Worm (Caenorhabditis elegans): ENCODE results near the gene let-754.

Gene let-754

ce11 chrIII:7981233-7981632, 28.1 kb upstream of the let-754 start:
- TF ChIP-seq nhr-76 (tag; optimal IDR thresholded peaks at IDR 0.05) (no peak), lin-15B (tag; optimal IDR thresholded peaks at IDR 0.05) (no peak), ztf-4 (tag; optimal IDR thresholded peaks at IDR 0.05) (no peak), lin-39 (tag; optimal IDR thresholded peaks at IDR 0.05) (no peak), pqm-1 (tag; optimal IDR thresholded peaks at IDR 0.05) (no peak), ZK546.5 (tag; optimal IDR thresholded peaks at IDR 0.05) (no peak), unc-39 (tag; optimal IDR thresholded peaks at IDR 0.05) (no peak)

DNA sequence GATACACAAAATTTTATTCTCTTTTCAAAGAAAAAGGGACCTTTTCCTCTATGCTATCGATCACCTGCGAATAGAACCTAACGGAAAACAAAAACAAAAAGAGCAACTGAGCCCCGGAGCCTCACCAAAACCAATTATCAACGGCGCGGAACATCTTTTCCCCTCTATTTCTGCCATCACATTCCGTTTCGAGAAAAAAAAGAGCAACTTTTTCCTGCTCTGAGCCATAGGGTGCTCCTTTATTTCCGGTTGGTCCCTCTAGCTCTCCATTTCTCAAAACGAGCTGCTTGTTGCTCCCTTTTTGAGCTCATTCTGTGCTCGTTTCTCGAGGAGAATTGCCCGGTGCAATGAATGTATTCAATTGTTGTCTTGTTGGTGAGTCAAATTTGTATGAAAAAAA, 26.6 kb upstream of the let-754 start, which contains the start of gene clp-1:
Gene clp-1 (plus strand): TSS at position 301 of the 400 bp plus-strand sequence.
- TF ChIP-seq lsy-12 (tag; optimal IDR thresholded peaks at IDR 0.05), result no peak
- TF ChIP-seq ama-1 (optimal IDR thresholded peaks at IDR 0.05), result peak; percentile 28
- no peak for TF ChIP-seq fkh-10 (GFP tag; optimal IDR thresholded peaks at IDR 0.05)
- TF ChIP-seq ceh-28 (tag; optimal IDR thresholded peaks at IDR 0.05), result no peak
- TF ChIP-seq nhr-12 (tag; optimal IDR thresholded peaks at IDR 0.05), result no peak
- TF ChIP-seq fos-1 (tag; optimal IDR thresholded peaks at IDR 0.05), result no peak
- TF ChIP-seq ztf-4 (tag; optimal IDR thresholded peaks at IDR 0.05), result no peak
- TF ChIP-seq pqm-1 (tag; optimal IDR thresholded peaks at IDR 0.05), result no peak
- TF ChIP-seq lin-39 (tag; optimal IDR thresholded peaks at IDR 0.05), result peak; percentile 26
- no peak for TF ChIP-seq jun-1 (tag; optimal IDR thresholded peaks at IDR 0.05)
- TF ChIP-seq eor-1 (tag; optimal IDR thresholded peaks at IDR 0.05), result no peak
- no peak for TF ChIP-seq ZK546.5 (tag; optimal IDR thresholded peaks at IDR 0.05)
- no peak for TF ChIP-seq sea-2 (GFP tag; optimal IDR thresholded peaks at IDR 0.05)
- no peak for TF ChIP-seq skn-1 (tag; optimal IDR thresholded peaks at IDR 0.05)
- TF ChIP-seq mdl-1 (tag; optimal IDR thresholded peaks at IDR 0.05), result no peak

- TF ChIP-seq lsy-12 (tag; optimal IDR thresholded peaks at IDR 0.05) (no peak), nhr-43 (tag; optimal IDR thresholded peaks at IDR 0.05; ENCODE audit: poor library complexity, severe bottlenecking) (no peak), nhr-25 (tag; optimal IDR thresholded peaks at IDR 0.05) (peak; percentile 71), elt-1 (tag; optimal IDR thresholded peaks at IDR 0.05) (no peak), lin-15B (tag; optimal IDR thresholded peaks at IDR 0.05) (peak; percentile 10), tbx-2 (tag; optimal IDR thresholded peaks at IDR 0.05) (no peak), fkh-10 (GFP tag; optimal IDR thresholded peaks at IDR 0.05) (no peak), pqm-1 (tag; optimal IDR thresholded peaks at IDR 0.05) (no peak), jun-1 (tag; optimal IDR thresholded peaks at IDR 0.05) (no peak), nfya-1 (tag; optimal IDR thresholded peaks at IDR 0.05; ENCODE audit: insufficient read depth) (peak; percentile 57), hmg-11 (tag; optimal IDR thresholded peaks at IDR 0.05) (peak; percentile 43), elt-2 (tag; optimal IDR thresholded peaks at IDR 0.05) (peak; percentile 63), R02D3.7 (tag; optimal IDR thresholded peaks at IDR 0.05) (no peak), nhr-28 (tag; optimal IDR thresholded peaks at IDR 0.05) (no peak), ceh-82 (tag; optimal IDR thresholded peaks at IDR 0.05) (no peak), pha-4 (tag; optimal IDR thresholded peaks at IDR 0.05) (peak; percentile 95), mdl-1 (tag; optimal IDR thresholded peaks at IDR 0.05) (no peak), nhr-11 (tag; optimal IDR thresholded peaks at IDR 0.05) (no peak), ztf-11 (tag; optimal IDR thresholded peaks at IDR 0.05) (no peak), nhr-67 (tag; optimal IDR thresholded peaks at IDR 0.05) (no peak), daf-12 (tag; optimal IDR thresholded peaks at IDR 0.05) (no peak), ceh-9 (tag; optimal IDR thresholded peaks at IDR 0.05) (no peak), egl-5 (tag; optimal IDR thresholded peaks at IDR 0.05) (peak; percentile 64), nhr-12 (tag; optimal IDR thresholded peaks at IDR 0.05) (no peak), fos-1 (tag; optimal IDR thresholded peaks at IDR 0.05) (no peak), mml-1 (tag; optimal IDR thresholded peaks at IDR 0.05) (no peak), zag-1 (tag; optimal IDR thresholded peaks at IDR 0.05) (no peak), ama-1 (optimal IDR thresholded peaks at IDR 0.05) (no peak), nhr-76 (tag; optimal IDR thresholded peaks at IDR 0.05) (no peak), ztf-4 (tag; optimal IDR thresholded peaks at IDR 0.05) (no peak), nhr-77 (tag; optimal IDR thresholded peaks at IDR 0.05) (no peak)
Observed at ce11 chrIII:7978723-7979122, 25.6 kb upstream of the let-754 start.

ce11 chrIII:7978289-7978688, 25.2 kb upstream of the let-754 start:
- TF ChIP-seq nfya-1 (tag; optimal IDR thresholded peaks at IDR 0.05; ENCODE audit: insufficient read depth) (no peak), nhr-43 (tag; optimal IDR thresholded peaks at IDR 0.05; ENCODE audit: poor library complexity, severe bottlenecking) (no peak), nhr-28 (tag; optimal IDR thresholded peaks at IDR 0.05) (no peak), ama-1 (optimal IDR thresholded peaks at IDR 0.05) (peak; percentile 42)

Measured in whole organism, L3 larva.